Fruit fly (Drosophila melanogaster) whole organism: Measurements from ENCODE around the gene TH1.

ENCODE experiments used
- CG8478 ChIP-seq: fragments of >200 bp; optimal IDR thresholded peaks from 2 replicates; lab custom pipeline; 2018; ENCODE audit warnings: inconsistent platforms
- Dll ChIP-seq: fragments of >200 bp; optimal IDR thresholded peaks from 2 replicates; lab custom pipeline; 2017
- EcR ChIP-seq, 2 experiments: fragments of >200 bp; optimal IDR thresholded peaks; 2 replicates each; lab custom pipeline; 2017; ENCODE audit warnings: missing biosample characterization in 2 of 2, missing genetic modification characterization in 2 of 2, missing genetic modification reagents in 2 of 2
- pan ChIP-seq: fragments of >200 bp; optimal IDR thresholded peaks from 2 replicates; lab custom pipeline; 2017
- psq ChIP-seq: fragments of >200 bp; optimal IDR thresholded peaks from 2 replicates; lab custom pipeline; 2017
- usp ChIP-seq: fragments of >200 bp; optimal IDR thresholded peaks from 2 replicates; lab custom pipeline; 2017; ENCODE audit warnings: missing biosample characterization, missing genetic modification characterization, mixed read lengths

TH1 gene

DNA sequence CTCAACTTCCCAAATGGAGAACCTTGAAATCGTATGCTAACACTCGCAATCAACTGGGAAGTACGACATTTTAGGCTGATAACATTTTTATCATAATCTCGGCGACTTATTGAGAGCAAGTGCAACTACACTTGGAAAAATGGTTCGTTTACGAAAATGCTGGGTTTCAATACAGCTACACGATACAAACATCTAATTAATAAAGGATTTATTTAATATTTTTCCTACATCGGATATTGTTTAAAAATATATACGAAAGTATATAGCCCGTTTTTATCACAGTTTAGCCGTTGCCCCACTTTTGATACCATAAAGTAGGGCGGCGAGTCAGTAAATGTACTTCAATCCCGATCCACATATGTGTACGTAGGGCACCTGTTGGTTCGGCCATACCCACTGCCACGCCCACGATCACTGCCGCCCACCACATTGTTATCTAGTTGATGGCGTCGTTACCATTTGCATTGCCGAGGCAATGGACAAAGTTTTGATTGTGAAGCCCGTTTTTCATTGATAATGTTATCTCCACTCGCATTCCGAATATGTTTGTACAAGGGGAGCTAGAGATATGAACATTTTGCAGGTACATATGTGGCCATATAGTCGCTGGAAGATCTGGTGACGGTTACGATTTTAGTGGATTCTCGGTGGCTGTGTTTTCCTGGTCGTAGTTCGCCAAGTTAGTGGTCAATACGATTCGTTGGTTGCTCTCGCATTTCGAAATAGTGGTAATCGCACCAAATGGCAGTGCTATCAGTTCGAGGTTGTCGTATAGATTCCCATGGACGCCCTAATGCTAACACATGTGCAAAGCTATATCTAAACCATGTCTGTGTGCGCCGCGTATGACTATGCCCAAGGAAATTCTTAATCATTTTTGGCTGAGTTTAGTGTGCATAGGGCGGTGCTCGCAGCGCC is 23.5 kb upstream of the TH1 start, which contains the start of gene Traf-like:
TSS of gene Traf-like (plus strand) at position 596 of the 918 bp plus-strand sequence.
- TF ChIP-seq Dll (lab: Kevin White, UChicago) (no peak), pan (lab: Kevin White, UChicago) (no peak), EcR (GFP tag; optimal IDR thresholded peaks at IDR 0.05; lab: Kevin White, UChicago) (no peak), CG8478 (no peak), usp (GFP tag; lab: Kevin White, UChicago) (no peak), psq (no peak)

DNA sequence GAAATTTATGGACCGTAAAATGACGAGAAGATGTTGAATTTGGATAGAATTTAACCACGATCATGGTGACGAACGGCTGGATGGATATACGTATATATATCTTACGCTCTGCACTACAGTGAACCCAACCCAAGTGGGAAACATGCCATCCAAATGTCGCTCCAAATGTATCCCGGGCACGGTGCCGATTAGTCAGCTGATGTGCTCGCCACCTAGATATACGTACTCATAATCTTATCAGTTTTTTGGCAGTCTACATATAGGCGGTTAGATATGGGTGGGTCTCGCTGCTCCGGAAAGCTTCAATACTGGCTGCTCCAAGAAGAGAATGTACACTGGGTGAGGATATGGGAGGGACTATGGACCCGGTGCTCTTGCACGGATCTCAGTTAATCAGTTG is 14.8 kb upstream of the TH1 start:
- TF ChIP-seq EcR (GFP tag; optimal IDR thresholded peaks at IDR 0.05; lab: Kevin White, UChicago) (no peak), usp (GFP tag; lab: Kevin White, UChicago) (no peak), psq (no peak)

DNA sequence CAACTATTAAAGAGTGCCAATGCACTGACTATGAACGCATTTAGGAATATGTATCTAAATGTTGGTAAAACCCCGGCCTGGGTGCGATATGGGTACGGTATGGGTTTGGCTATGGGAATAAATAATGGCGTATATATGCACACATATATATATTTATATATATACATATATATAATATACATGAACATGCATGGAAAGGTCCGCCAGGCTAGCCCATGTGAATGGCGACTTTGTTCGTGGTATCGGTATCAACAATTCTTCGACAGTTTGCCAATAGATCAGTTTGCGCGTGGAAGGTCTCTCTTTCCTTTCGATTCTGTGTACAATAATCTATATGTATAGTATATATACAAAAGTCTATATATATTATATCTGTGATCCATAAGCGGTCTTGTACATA is 14.0 kb upstream of the TH1 start, which contains the start of gene CG4301:
TSS of gene CG4301 (plus strand) at position 301 of the 400 bp plus-strand sequence.
- TF ChIP-seq usp (GFP tag; lab: Kevin White, UChicago): no peak

- no peak for TF ChIP-seq CG8478
- no peak for TF ChIP-seq pan (lab: Kevin White, UChicago)
- no peak for TF ChIP-seq EcR (GFP tag; optimal IDR thresholded peaks at IDR 0.05; lab: Kevin White, UChicago)
Measured at dm6 chrX:16404803-16405202, 13.6 kb upstream of the TH1 start, which contains the start of gene CG9981. TSS of gene CG9981 (minus strand) at chrX:16405122.

DNA sequence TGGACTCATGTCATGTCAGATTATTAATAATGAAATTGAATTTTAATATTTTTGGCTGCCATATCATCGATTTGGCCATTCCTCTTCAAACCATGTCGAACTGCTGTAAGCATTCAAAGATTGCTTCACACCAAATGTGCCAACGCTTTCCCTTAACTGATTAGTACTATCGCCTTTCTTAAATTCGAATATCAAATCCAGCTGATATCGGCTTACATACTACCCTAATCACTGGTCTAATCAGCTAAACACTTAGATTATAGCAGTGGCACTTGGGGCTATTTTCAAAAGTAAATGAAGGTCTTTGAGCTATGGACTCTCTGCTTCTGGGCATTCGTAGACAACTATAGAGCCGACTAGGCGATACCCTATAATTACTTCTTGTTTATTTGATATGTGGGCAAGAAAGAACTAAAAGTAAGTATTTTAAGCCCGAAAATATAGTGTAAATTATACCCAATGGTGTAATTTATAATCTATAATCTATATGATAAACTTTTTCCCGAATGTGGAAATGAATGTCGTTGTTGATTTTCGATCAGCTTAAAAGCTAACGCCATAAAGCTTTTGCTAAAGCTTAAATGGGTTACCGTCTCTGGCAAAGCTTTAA is 12.7 kb upstream of the TH1 start:
- TF ChIP-seq pan (lab: Kevin White, UChicago) (no peak), CG8478 (no peak), usp (GFP tag; lab: Kevin White, UChicago) (no peak), Dll (lab: Kevin White, UChicago) (no peak), EcR (GFP tag; optimal IDR thresholded peaks at IDR 0.05; lab: Kevin White, UChicago) (no peak), psq (no peak)

DNA sequence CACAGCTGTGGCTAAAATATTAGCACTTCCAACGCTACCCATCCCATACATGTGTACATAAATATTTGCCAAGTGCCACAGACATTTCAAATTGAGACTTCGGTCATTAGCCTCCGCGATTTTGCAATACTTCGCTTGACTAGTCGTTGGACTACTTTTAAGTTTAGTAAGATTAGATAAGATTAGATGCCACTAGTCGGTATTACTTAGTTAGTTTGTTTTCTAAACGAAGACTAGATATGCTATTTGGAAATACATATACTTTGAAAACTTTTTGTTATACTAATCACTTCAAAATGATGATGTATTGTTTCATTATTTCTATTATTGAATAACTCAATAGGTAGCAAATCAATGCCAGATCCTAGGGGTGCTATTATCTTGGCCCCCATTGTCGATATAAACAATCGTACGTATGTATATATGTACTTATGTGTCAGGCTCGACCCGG is 5.3 kb downstream of the TH1 start:
- TF ChIP-seq pan (lab: Kevin White, UChicago) (no peak), Dll (lab: Kevin White, UChicago) (no peak), CG8478 (no peak), usp (GFP tag; lab: Kevin White, UChicago) (no peak), EcR (GFP tag; optimal IDR thresholded peaks at IDR 0.05; lab: Kevin White, UChicago) (no peak), psq (no peak)

DNA sequence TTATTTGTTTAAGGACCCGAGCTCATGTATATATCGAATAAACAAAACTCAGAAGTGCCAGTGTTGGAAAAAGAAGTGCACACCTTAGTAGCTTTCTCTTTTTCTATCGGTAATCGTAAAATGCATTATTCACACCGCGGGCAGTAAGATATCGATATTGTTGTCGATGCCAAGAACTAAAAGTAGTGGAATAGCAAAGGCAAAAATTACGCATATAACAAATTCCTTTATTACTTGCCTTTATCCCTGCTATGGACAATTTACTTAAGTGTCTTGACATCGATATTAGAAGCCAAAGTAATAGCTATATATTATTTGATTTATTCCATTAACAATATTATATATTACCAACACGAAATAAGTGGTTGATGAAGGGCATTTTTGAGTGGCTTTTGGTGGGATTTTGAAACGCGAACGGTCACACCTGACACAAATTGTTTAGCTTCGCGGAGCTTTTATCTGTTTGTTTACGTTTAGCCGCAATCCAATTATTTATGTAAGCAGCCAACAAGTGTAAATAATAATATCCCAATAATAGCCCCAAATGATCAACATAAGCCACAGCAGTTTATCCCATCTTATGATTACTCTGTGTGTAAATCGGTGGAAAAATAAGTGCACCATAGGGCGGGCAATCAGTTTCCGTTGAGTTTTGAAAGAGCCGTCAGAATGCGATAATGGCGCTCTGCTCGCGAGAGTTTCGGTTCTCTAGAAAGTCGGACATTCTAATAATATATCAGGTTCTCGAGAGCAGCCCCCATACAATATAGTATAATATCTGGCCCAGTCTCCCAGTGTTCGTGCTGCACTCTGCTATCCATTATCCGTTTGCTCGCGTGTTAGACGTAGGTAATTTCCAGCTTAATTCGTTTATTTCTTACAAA is 6.2 kb downstream of the TH1 start, which contains the start of the genes CG9992 and CG4239:
TSS of gene CG9992 (minus strand) at position 66 of the 884 bp plus-strand sequence.
TSS of gene CG4239 (plus strand) at position 436 of the 884 bp plus-strand sequence.
- no peak for TF ChIP-seq usp (GFP tag; lab: Kevin White, UChicago)
- TF ChIP-seq pan (lab: Kevin White, UChicago): no peak
- TF ChIP-seq CG8478: no peak
- no peak for TF ChIP-seq Dll (lab: Kevin White, UChicago)
- no peak for TF ChIP-seq EcR (GFP tag; optimal IDR thresholded peaks at IDR 0.05; lab: Kevin White, UChicago)
- no peak for TF ChIP-seq psq

DNA sequence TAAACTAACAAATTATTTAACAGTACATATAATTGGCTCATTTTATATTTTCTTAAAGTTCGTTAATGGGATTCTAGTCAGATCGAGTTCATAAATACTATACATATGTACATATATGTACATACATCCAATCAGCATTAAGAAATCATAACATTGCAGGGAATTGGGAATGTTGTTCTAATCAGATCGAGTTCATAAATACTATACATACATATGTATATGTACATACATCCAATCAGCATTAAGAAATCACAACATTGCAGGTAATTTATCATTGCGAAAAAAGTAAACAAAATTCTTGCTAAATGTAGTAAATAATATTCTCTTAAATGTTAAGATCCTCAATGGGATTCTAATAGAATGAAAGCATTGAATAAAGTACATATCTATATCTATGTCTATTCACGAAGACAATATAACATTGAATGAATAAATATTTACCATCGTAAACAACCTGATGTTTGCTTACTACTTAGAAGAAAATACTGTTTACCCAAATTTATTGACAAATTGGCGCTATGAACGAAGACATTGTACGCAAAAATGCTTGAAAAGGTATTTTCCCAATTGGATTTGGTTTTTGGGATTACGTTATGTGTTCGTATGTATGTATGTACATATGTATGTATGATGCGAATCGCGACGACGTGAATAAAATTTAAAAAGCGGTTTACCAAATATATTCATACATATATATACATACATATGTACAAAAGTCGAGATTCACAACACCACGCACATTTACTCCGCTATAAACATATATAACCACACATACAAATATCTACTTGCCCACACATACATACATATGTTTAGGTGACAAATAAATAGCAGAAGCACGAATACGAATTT is 7.3 kb downstream of the TH1 start:
- TF ChIP-seq pan (lab: Kevin White, UChicago) (no peak), usp (GFP tag; lab: Kevin White, UChicago) (no peak)

DNA sequence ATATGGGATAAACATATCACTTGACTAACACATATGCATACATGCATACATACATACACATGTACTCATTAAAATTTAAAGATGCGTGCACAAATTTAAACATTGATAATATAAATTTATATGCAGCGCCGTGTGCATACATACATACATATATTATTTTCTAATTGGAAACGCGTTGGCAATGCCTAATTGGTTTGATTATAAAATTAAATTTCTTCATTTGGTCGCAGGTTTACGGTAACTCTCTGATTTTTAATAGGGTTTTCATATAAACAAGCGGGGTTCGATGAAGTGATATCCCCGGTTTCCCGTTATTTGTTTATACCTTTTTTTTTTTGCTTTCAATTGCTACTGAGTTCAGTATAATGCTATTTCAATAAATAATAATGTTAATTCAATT is 17.2 kb downstream of the TH1 start:
- TF ChIP-seq EcR (GFP tag; optimal IDR thresholded peaks at IDR 0.05; lab: Kevin White, UChicago): no peak
- no peak for TF ChIP-seq psq
- TF ChIP-seq Dll (lab: Kevin White, UChicago): no peak
- TF ChIP-seq pan (lab: Kevin White, UChicago): no peak
- no peak for TF ChIP-seq usp (GFP tag; lab: Kevin White, UChicago)
- TF ChIP-seq CG8478: no peak

DNA sequence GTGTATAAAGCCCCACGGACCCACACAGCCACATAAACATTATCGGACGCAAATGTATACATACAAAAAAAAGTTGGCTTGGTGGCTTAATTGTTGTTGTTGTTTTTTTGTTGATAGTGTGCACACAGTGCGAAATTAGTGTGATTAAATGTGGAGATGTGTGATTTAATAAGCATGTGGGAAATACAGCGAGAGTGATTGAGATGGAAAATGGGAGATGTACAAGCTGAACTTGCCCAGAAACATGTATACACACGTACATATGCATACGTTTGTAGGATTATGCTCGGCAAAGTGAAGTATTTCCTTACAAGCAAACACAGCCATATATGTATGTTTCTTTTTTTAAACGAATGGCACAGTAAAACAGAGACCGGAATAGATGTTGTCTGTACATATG is 17.7 kb downstream of the TH1 start:
- TF ChIP-seq psq (no peak), Dll (lab: Kevin White, UChicago) (no peak), EcR (GFP tag; optimal IDR thresholded peaks at IDR 0.05; lab: Kevin White, UChicago) (no peak), CG8478 (no peak), pan (lab: Kevin White, UChicago) (no peak), usp (GFP tag; lab: Kevin White, UChicago) (no peak)
